Fruit fly (Drosophila melanogaster) whole organism, embryonic: ENCODE results near the gene CG15429.

Experiments used
- Ada2b ChIP-seq: fragments of 200-800 bp; sonication (Bioruptor generic); IDR thresholded peaks from 2 replicates; pipeline ENCODE4 v1.3.6; 2022; ENCODE audit warnings: missing biosample characterization, missing genetic modification characterization
- CG10321 ChIP-seq: fragments of 200-800 bp; sonication (Bioruptor generic); IDR thresholded peaks from 2 replicates; pipeline ENCODE4 v1.3.6; 2022; ENCODE audit warnings: missing biosample characterization, missing genetic modification characterization
- CG11695 ChIP-seq: fragments of 200-800 bp; sonication (Bioruptor generic); IDR thresholded peaks from 3 replicates; pipeline ENCODE4 v1.3.6; 2022; ENCODE audit warnings: missing biosample characterization, missing genetic modification characterization
- CG12744 ChIP-seq: fragments of 200-800 bp; sonication (Bioruptor generic); optimal IDR thresholded peaks from 2 replicates; lab custom pipeline; 2016; ENCODE audit warnings: missing biosample characterization, missing genetic modification characterization
- CG13296 ChIP-seq: fragments of 200-800 bp; sonication (Bioruptor generic); optimal IDR thresholded peaks from 3 replicates; lab custom pipeline; 2018; ENCODE audit warnings: missing biosample characterization, mild to moderate bottlenecking, missing genetic modification characterization
- CG13624 ChIP-seq: fragments of 200-800 bp; sonication (Bioruptor generic); optimal IDR thresholded peaks from 2 replicates; lab custom pipeline; 2016; ENCODE audit warnings: missing biosample characterization, missing genetic modification characterization
- CG14860 ChIP-seq: fragments of 200-800 bp; sonication (Bioruptor generic); IDR thresholded peaks from 3 replicates; pipeline ENCODE4 v1.3.6; 2022; ENCODE audit warnings: missing biosample characterization, missing genetic modification characterization; ENCODE audit not compliant: partially characterized antibody
- CG14965 ChIP-seq: fragments of 200-800 bp; sonication (Bioruptor generic); optimal IDR thresholded peaks from 2 replicates; lab custom pipeline; 2016; ENCODE audit warnings: missing biosample characterization, missing genetic modification characterization, borderline replicate concordance
- CG15011 ChIP-seq: fragments of 200-800 bp; sonication (Bioruptor generic); optimal IDR thresholded peaks from 3 replicates; lab custom pipeline; 2018; ENCODE audit warnings: missing biosample characterization, mild to moderate bottlenecking, missing genetic modification characterization
- CG1647 ChIP-seq: fragments of 200-800 bp; sonication (Bioruptor generic); optimal IDR thresholded peaks from 3 replicates; lab custom pipeline; 2016; ENCODE audit warnings: missing biosample characterization, missing genetic modification characterization
- CG17829 ChIP-seq: fragments of 200-800 bp; optimal IDR thresholded peaks from 2 replicates; lab custom pipeline; 2019; ENCODE audit warnings: missing biosample characterization, mild to moderate bottlenecking, missing genetic modification characterization, moderate library complexity
- CG17912 ChIP-seq: fragments of 200-800 bp; sonication (Bioruptor generic); optimal IDR thresholded peaks from 2 replicates; lab custom pipeline; 2018; ENCODE audit warnings: missing biosample characterization, mild to moderate bottlenecking, missing genetic modification characterization
- CG33213 ChIP-seq: fragments of 200-800 bp; sonication (Bioruptor generic); optimal IDR thresholded peaks from 3 replicates; lab custom pipeline; 2016; ENCODE audit warnings: missing biosample characterization, missing genetic modification characterization
- CG7963 ChIP-seq: fragments of 200-800 bp; sonication (Bioruptor generic); IDR thresholded peaks from 3 replicates; pipeline ENCODE4 v1.3.6; 2022; ENCODE audit warnings: missing biosample characterization, missing genetic modification characterization; ENCODE audit not compliant: partially characterized antibody
- CoRest ChIP-seq: fragments of 200-800 bp; sonication (Bioruptor generic); optimal IDR thresholded peaks from 3 replicates; lab custom pipeline; 2018; ENCODE audit warnings: missing biosample characterization, mild to moderate bottlenecking, missing genetic modification characterization, moderate library complexity
- Dip3 ChIP-seq: fragments of 200-800 bp; sonication (Bioruptor generic); optimal IDR thresholded peaks from 3 replicates; lab custom pipeline; 2016; ENCODE audit warnings: missing biosample characterization, missing genetic modification characterization
- Dp ChIP-seq: fragments of 200-800 bp; sonication (Bioruptor generic); optimal IDR thresholded peaks from 2 replicates; lab custom pipeline; 2018; ENCODE audit warnings: missing biosample characterization, mild to moderate bottlenecking, missing genetic modification characterization, moderate library complexity
- Drgx ChIP-seq: fragments of 200-800 bp; sonication (Bioruptor generic); IDR thresholded peaks from 2 replicates; pipeline ENCODE4 v1.3.6; 2022; ENCODE audit warnings: missing biosample characterization, missing genetic modification characterization
- HLHmδ ChIP-seq: fragments of 200-800 bp; sonication (Bioruptor generic); optimal IDR thresholded peaks from 2 replicates; lab custom pipeline; 2018; ENCODE audit warnings: missing biosample characterization, mild to moderate bottlenecking, missing genetic modification characterization, moderate library complexity
- HmgZ ChIP-seq: fragments of 200-800 bp; sonication (Bioruptor generic); optimal IDR thresholded peaks from 2 replicates; lab custom pipeline; 2018; ENCODE audit warnings: missing biosample characterization, mild to moderate bottlenecking, missing genetic modification characterization
- Lhr ChIP-seq: fragments of 200-800 bp; sonication (Bioruptor generic); optimal IDR thresholded peaks from 3 replicates; lab custom pipeline; 2017; ENCODE audit warnings: mild to moderate bottlenecking, missing biosample characterization, missing genetic modification reagents, missing genetic modification characterization
- Lim3 ChIP-seq: fragments of 200-800 bp; sonication (Bioruptor generic); IDR thresholded peaks from 2 replicates; pipeline ENCODE4 v1.3.6; 2022; ENCODE audit warnings: missing biosample characterization, missing genetic modification characterization
- NC2α ChIP-seq: fragments of 200-800 bp; sonication (Bioruptor generic); optimal IDR thresholded peaks from 2 replicates; lab custom pipeline; 2016; ENCODE audit warnings: missing biosample characterization, missing genetic modification characterization
- Nf-YB ChIP-seq: fragments of 200-800 bp; sonication (Bioruptor generic); optimal IDR thresholded peaks from 3 replicates; lab custom pipeline; 2019; ENCODE audit warnings: missing biosample characterization, mild to moderate bottlenecking, missing genetic modification characterization, moderate library complexity
- Pdp1 ChIP-seq, 2 experiments: fragments of 200-800 bp; sonication (Bioruptor generic); optimal IDR thresholded peaks; 3 replicates each; lab custom pipeline; 2016; ENCODE audit warnings: missing biosample characterization in 2 of 2, missing genetic modification characterization in 2 of 2, mild to moderate bottlenecking in 1 of 2, moderate library complexity in 1 of 2
- Six4 ChIP-seq: fragments of 200-800 bp; sonication (Bioruptor generic); optimal IDR thresholded peaks from 2 replicates; lab custom pipeline; 2016; ENCODE audit warnings: missing biosample characterization, missing genetic modification characterization
- Tbp ChIP-seq: fragments of >200 bp; optimal IDR thresholded peaks from 2 replicates; lab custom pipeline; 2018; ENCODE audit warnings: missing biosample characterization, missing genetic modification characterization
- Xbp1 ChIP-seq: fragments of 200-800 bp; sonication (Bioruptor generic); optimal IDR thresholded peaks from 3 replicates; lab custom pipeline; 2016; ENCODE audit warnings: missing biosample characterization, mild to moderate bottlenecking, missing genetic modification characterization
- bab2 ChIP-seq: fragments of 200-800 bp; sonication (Bioruptor generic); optimal IDR thresholded peaks from 2 replicates; lab custom pipeline; 2016; ENCODE audit warnings: missing biosample characterization, missing genetic modification characterization
- crp ChIP-seq, 2 experiments: fragments of 200-800 bp; sonication (Bioruptor generic); optimal IDR thresholded peaks; 2 replicates in 1 of 2; 3 replicates in 1 of 2; lab custom pipeline; 2017; ENCODE audit warnings: missing biosample characterization in 2 of 2, missing genetic modification characterization in 2 of 2, mild to moderate bottlenecking in 1 of 2, moderate library complexity in 1 of 2
- dpn ChIP-seq, 2 experiments: fragments of 200-800 bp; sonication (Bioruptor generic); optimal IDR thresholded peaks; 3 replicates each; lab custom pipeline; 2016; ENCODE audit warnings: missing biosample characterization in 2 of 2, missing genetic modification characterization in 2 of 2
- fd3F ChIP-seq: fragments of 200-800 bp; sonication (Bioruptor generic); optimal IDR thresholded peaks from 2 replicates; lab custom pipeline; 2018; ENCODE audit warnings: missing biosample characterization, mild to moderate bottlenecking, missing genetic modification characterization, moderate library complexity
- fd96Cb ChIP-seq: fragments of 200-800 bp; sonication (Bioruptor generic); optimal IDR thresholded peaks from 2 replicates; lab custom pipeline; 2018; ENCODE audit warnings: missing biosample characterization, mild to moderate bottlenecking, missing genetic modification characterization, moderate library complexity
- gcm2 ChIP-seq: fragments of 200-800 bp; sonication (Bioruptor generic); optimal IDR thresholded peaks from 2 replicates; lab custom pipeline; 2016; ENCODE audit warnings: missing biosample characterization, missing genetic modification characterization
- gem ChIP-seq: fragments of 200-800 bp; sonication (Bioruptor generic); optimal IDR thresholded peaks from 2 replicates; lab custom pipeline; 2019; ENCODE audit warnings: missing biosample characterization, mild to moderate bottlenecking, missing genetic modification characterization, moderate library complexity
- kah ChIP-seq: fragments of 200-800 bp; sonication (Bioruptor generic); optimal IDR thresholded peaks from 2 replicates; lab custom pipeline; 2018; ENCODE audit warnings: missing biosample characterization, mild to moderate bottlenecking, missing genetic modification characterization
- mirr ChIP-seq: fragments of 200-800 bp; sonication (Bioruptor generic); optimal IDR thresholded peaks from 3 replicates; lab custom pipeline; 2018; ENCODE audit warnings: missing biosample characterization, mild to moderate bottlenecking, missing genetic modification characterization
- mld ChIP-seq: fragments of 200-800 bp; sonication (Bioruptor generic); IDR thresholded peaks from 3 replicates; pipeline ENCODE4 v1.3.6; 2022; ENCODE audit warnings: missing biosample characterization, missing genetic modification characterization; ENCODE audit not compliant: partially characterized antibody
- phol ChIP-seq: fragments of 200-800 bp; sonication (Bioruptor generic); optimal IDR thresholded peaks from 3 replicates; lab custom pipeline; 2018; ENCODE audit warnings: missing biosample characterization, mild to moderate bottlenecking, missing genetic modification characterization, moderate library complexity
- pzg ChIP-seq: fragments of 200-800 bp; sonication (Bioruptor generic); optimal IDR thresholded peaks from 3 replicates; lab custom pipeline; 2018; ENCODE audit warnings: missing biosample characterization, mild to moderate bottlenecking, missing genetic modification characterization, moderate library complexity
- schlank ChIP-seq: fragments of 200-800 bp; sonication (Bioruptor generic); optimal IDR thresholded peaks from 2 replicates; lab custom pipeline; 2018; ENCODE audit warnings: missing biosample characterization, mild to moderate bottlenecking, missing genetic modification characterization
- slbo ChIP-seq: fragments of 200-800 bp; sonication (Bioruptor generic); IDR thresholded peaks from 2 replicates; pipeline ENCODE4 v1.3.6; 2022; ENCODE audit warnings: missing biosample characterization, missing genetic modification characterization
- sob ChIP-seq: fragments of 200-800 bp; sonication (Bioruptor generic); IDR thresholded peaks from 2 replicates; pipeline ENCODE4 v1.3.6; 2022; ENCODE audit warnings: missing biosample characterization, missing genetic modification characterization
- sqz ChIP-seq: fragments of 200-800 bp; sonication (Bioruptor generic); optimal IDR thresholded peaks from 3 replicates; lab custom pipeline; 2018; ENCODE audit warnings: missing biosample characterization, mild to moderate bottlenecking, missing genetic modification characterization
- sug ChIP-seq: fragments of 200-800 bp; optimal IDR thresholded peaks from 2 replicates; lab custom pipeline; 2019; ENCODE audit warnings: missing biosample characterization, mild to moderate bottlenecking, missing genetic modification characterization, moderate library complexity
- tin ChIP-seq: fragments of 200-800 bp; sonication (Bioruptor generic); optimal IDR thresholded peaks from 3 replicates; lab custom pipeline; 2016; ENCODE audit warnings: missing biosample characterization, missing genetic modification characterization
- toy ChIP-seq: fragments of 200-800 bp; sonication (Bioruptor generic); IDR thresholded peaks from 2 replicates; pipeline ENCODE4 v1.3.6; 2022; ENCODE audit warnings: missing biosample characterization, missing genetic modification characterization
- ttk ChIP-seq: fragments of 200-800 bp; sonication (Bioruptor generic); IDR thresholded peaks from 2 replicates; pipeline ENCODE4 v2.1.2; 2022; ENCODE audit warnings: missing biosample characterization, missing genetic modification characterization
- unc-4 ChIP-seq: fragments of 200-800 bp; sonication (Bioruptor generic); IDR thresholded peaks from 2 replicates; pipeline ENCODE4 v1.3.6; 2022; ENCODE audit warnings: missing biosample characterization, missing genetic modification characterization; ENCODE audit not compliant: partially characterized antibody
- vfl ChIP-seq: fragments of 200-800 bp; sonication (Bioruptor generic); optimal IDR thresholded peaks from 2 replicates; lab custom pipeline; 2016; ENCODE audit warnings: missing biosample characterization, missing genetic modification characterization

The CG15429 gene

DNA sequence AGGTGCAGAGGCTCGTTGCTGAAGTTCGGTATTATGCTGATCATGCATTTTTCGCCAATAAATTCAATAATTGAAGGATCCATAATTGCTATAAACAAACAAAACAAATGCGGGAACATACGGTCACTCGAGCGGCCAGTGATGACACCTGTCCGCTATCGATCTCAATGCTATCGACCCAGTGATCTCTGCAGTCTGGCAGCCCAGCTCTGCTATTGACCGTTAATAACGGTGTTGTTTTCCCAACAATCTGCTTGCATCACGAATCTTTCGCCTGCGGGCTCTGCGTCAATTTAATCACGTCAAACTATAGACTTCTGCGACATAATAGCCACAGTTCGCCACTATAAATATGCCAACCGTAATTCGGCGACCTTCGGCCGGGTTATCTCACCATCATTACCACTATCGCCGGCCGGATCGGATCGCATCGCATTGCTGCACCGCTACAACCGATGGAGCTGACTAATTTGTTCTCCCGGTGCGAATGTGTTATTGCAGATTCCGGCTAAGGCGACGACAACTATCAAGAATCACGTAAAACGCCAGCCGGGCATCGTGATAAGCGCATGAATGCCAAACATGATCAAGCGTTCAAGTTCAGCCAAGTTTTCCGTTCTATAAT, 34.3 kb downstream of the CG15429 start, which contains the start of gene Psf2 (continued):
- TF ChIP-seq schlank (tag; lab: Kevin White, UChicago) (no peak), slbo (GFP tag; lab: Robert Waterston, UW) (no peak), sqz (GFP tag; lab: Kevin White, UChicago) (no peak), Dip3 (GFP tag; lab: Kevin White, UChicago) (no peak), CG7963 (GFP tag; lab: Robert Waterston, UW) (peak; percentile 57; the same call in 2 of the 3 replicates), Drgx (GFP tag; lab: Robert Waterston, UW) (no peak), Xbp1 (GFP tag; lab: Kevin White, UChicago) (peak; percentile 37), unc-4 (peak; percentile 50; the same call in 1 of the 2 replicates), gem (tag; lab: Kevin White, UChicago) (no peak), Six4 (no peak), sob (GFP tag; lab: Robert Waterston, UW) (no peak), HmgZ (tag; lab: Kevin White, UChicago) (peak; percentile 7), CG13624 (GFP tag; lab: Kevin White, UChicago) (peak; percentile 23), CG11695 (GFP tag; lab: Robert Waterston, UW) (no peak), ttk (GFP tag; lab: Robert Waterston, UW) (no peak), CG10321 (GFP tag; lab: Robert Waterston, UW) (no peak), mld (GFP tag; lab: Robert Waterston, UW) (peak; percentile 42; the same call in 1 of the 3 replicates), NC2α (GFP tag; lab: Kevin White, UChicago) (no peak), phol (tag; lab: Kevin White, UChicago) (no peak), CG17912 (GFP tag; lab: Kevin White, UChicago) (no peak), gcm2 (GFP tag; lab: Kevin White, UChicago) (no peak), CG15011 (GFP tag; lab: Kevin White, UChicago) (no peak), toy (GFP tag; lab: Robert Waterston, UW) (no peak), pzg (GFP tag; lab: Kevin White, UChicago) (peak; percentile 72), CG17829 (tag; lab: Kevin White, UChicago) (no peak), HLHmδ (GFP tag; lab: Kevin White, UChicago) (no peak), fd96Cb (tag; lab: Kevin White, UChicago) (no peak), CG1647 (GFP tag; lab: Kevin White, UChicago) (no peak), Lim3 (GFP tag; lab: Robert Waterston, UW) (no peak), vfl (GFP tag; lab: Kevin White, UChicago) (no peak), bab2 (GFP tag; lab: Kevin White, UChicago) (no peak), Tbp (no peak), CG33213 (GFP tag; lab: Kevin White, UChicago) (no peak), crp (GFP tag; optimal IDR thresholded peaks at IDR 0.05; lab: Kevin White, UChicago) (peak in 1 of 2 experiments; percentile 27), CG13296 (GFP tag; lab: Kevin White, UChicago) (no peak), mirr (GFP tag; lab: Kevin White, UChicago) (no peak), Lhr (peak; percentile 21), fd3F (no peak), Ada2b (no peak), tin (GFP tag; lab: Kevin White, UChicago) (no peak), kah (GFP tag; lab: Kevin White, UChicago) (no peak), CG14860 (GFP tag; lab: Robert Waterston, UW) (0 out of 3 replicates have a peak, but pooled peaks have one; percentile 40), dpn (GFP tag; optimal IDR thresholded peaks at IDR 0.05; lab: Kevin White, UChicago) (no peak), CoRest (tag; lab: Kevin White, UChicago) (peak; percentile 51), CG14965 (GFP tag; lab: Kevin White, UChicago) (no peak), sug (no peak), Pdp1 (GFP tag; optimal IDR thresholded peaks at IDR 0.05; lab: Kevin White, UChicago) (peak in 1 of 2 experiments; percentile 37), Nf-YB (GFP tag; lab: Kevin White, UChicago) (no peak), Dp (GFP tag; lab: Kevin White, UChicago) (peak; percentile 60), CG12744 (GFP tag; lab: Kevin White, UChicago) (no peak)
